Worm (Caenorhabditis elegans) whole organism, late embryonic: Measurements from ENCODE around the gene ceh-63.

Source experiments
- K02D7.2 ChIP-seq: sonication (generic microtip); optimal IDR thresholded peaks from 2 replicates; lab custom pipeline; 2017; ENCODE audit warnings: mild to moderate bottlenecking, missing genetic modification characterization, missing compliant biosample characterization
- ahr-1 ChIP-seq: sonication (generic microtip); optimal IDR thresholded peaks from 2 replicates; lab custom pipeline; 2016; ENCODE audit warnings: missing genetic modification characterization, missing compliant biosample characterization
- ceh-14 ChIP-seq: sonication (generic microtip); optimal IDR thresholded peaks from 2 replicates; lab custom pipeline; 2016; ENCODE audit warnings: missing genotype, missing genetic modification characterization, missing compliant biosample characterization
- ceh-22 ChIP-seq: sonication (generic microtip); optimal IDR thresholded peaks from 2 replicates; lab custom pipeline; 2017; ENCODE audit warnings: missing biosample characterization, missing genetic modification characterization
- ceh-31 ChIP-seq: sonication (generic microtip); optimal IDR thresholded peaks from 2 replicates; lab custom pipeline; 2016; ENCODE audit warnings: missing genetic modification characterization, missing compliant biosample characterization
- ceh-34 ChIP-seq: sonication (generic microtip); optimal IDR thresholded peaks from 2 replicates; lab custom pipeline; 2016; ENCODE audit warnings: mild to moderate bottlenecking, missing genetic modification characterization, missing compliant biosample characterization
- ceh-45 ChIP-seq: fragments of 200-800 bp; sonication (Bioruptor generic); IDR thresholded peaks from 2 replicates; pipeline ENCODE4 v1.3.6; 2022; ENCODE audit warnings: missing genetic modification reagents, missing genetic modification characterization, missing compliant biosample characterization
- ceh-9 ChIP-seq: sonication (generic microtip); optimal IDR thresholded peaks from 2 replicates; lab custom pipeline; 2016; ENCODE audit warnings: mild to moderate bottlenecking, missing genetic modification characterization, inconsistent platforms, missing compliant biosample characterization
- che-1 ChIP-seq: sonication (generic microtip); optimal IDR thresholded peaks from 2 replicates; lab custom pipeline; 2016; ENCODE audit warnings: mild to moderate bottlenecking, missing genetic modification characterization, missing compliant biosample characterization
- dmd-4 ChIP-seq: sonication (generic microtip); optimal IDR thresholded peaks from 2 replicates; lab custom pipeline; 2016; ENCODE audit warnings: borderline replicate concordance, missing genetic modification characterization, missing compliant biosample characterization
- elt-2 ChIP-seq: sonication (generic microtip); optimal IDR thresholded peaks from 2 replicates; lab custom pipeline; 2016; ENCODE audit warnings: missing genetic modification reagents, missing genetic modification characterization, missing compliant biosample characterization
- fax-1 ChIP-seq: sonication (generic microtip); optimal IDR thresholded peaks from 2 replicates; lab custom pipeline; 2016; ENCODE audit warnings: missing genotype, missing genetic modification characterization, missing compliant biosample characterization
- fkh-6 ChIP-seq: sonication (generic microtip); optimal IDR thresholded peaks from 2 replicates; lab custom pipeline; 2016; ENCODE audit warnings: missing genetic modification characterization, missing compliant biosample characterization
- gmeb-2 ChIP-seq: sonication (generic microtip); optimal IDR thresholded peaks from 2 replicates; lab custom pipeline; 2016; ENCODE audit warnings: missing genetic modification characterization, inconsistent platforms, missing compliant biosample characterization
- hlh-13 ChIP-seq: fragments of 200-800 bp; sonication (Bioruptor generic); optimal IDR thresholded peaks from 2 replicates; lab custom pipeline; 2018; ENCODE audit warnings: mild to moderate bottlenecking, missing genetic modification characterization, missing compliant biosample characterization
- hlh-30 ChIP-seq: sonication (generic microtip); optimal IDR thresholded peaks from 2 replicates; lab custom pipeline; 2017; ENCODE audit warnings: antibody characterized with exemption, missing genetic modification characterization, missing compliant biosample characterization; ENCODE audit not compliant: insufficient read depth
- hlh-6 ChIP-seq: sonication (generic microtip); optimal IDR thresholded peaks from 2 replicates; lab custom pipeline; 2016; ENCODE audit warnings: missing genotype, missing genetic modification characterization, missing compliant biosample characterization
- hlh-8 ChIP-seq: sonication (generic microtip); optimal IDR thresholded peaks from 2 replicates; lab custom pipeline; 2016; ENCODE audit warnings: missing genotype, missing genetic modification characterization, missing compliant biosample characterization
- lin-11 ChIP-seq: fragments of 200-800 bp; sonication (Bioruptor generic); optimal IDR thresholded peaks from 2 replicates; lab custom pipeline; 2018; ENCODE audit warnings: mild to moderate bottlenecking, missing genetic modification characterization, missing compliant biosample characterization
- madf-2 ChIP-seq: sonication (generic microtip); optimal IDR thresholded peaks from 2 replicates; lab custom pipeline; 2017; ENCODE audit warnings: missing genetic modification characterization, missing compliant biosample characterization
- nhr-232 ChIP-seq: sonication (generic microtip); optimal IDR thresholded peaks from 2 replicates; lab custom pipeline; 2016; ENCODE audit warnings: missing genetic modification characterization, missing compliant biosample characterization
- npax-4 ChIP-seq: sonication (generic microtip); optimal IDR thresholded peaks from 2 replicates; lab custom pipeline; 2016; ENCODE audit warnings: missing genetic modification characterization, missing compliant biosample characterization
- odd-2 ChIP-seq: sonication (generic microtip); optimal IDR thresholded peaks from 2 replicates; lab custom pipeline; 2017; ENCODE audit warnings: antibody characterized with exemption, mild to moderate bottlenecking, missing genetic modification characterization, missing compliant biosample characterization
- pag-3 ChIP-seq: sonication (generic microtip); optimal IDR thresholded peaks from 2 replicates; lab custom pipeline; 2016; ENCODE audit warnings: missing compliant biosample characterization, missing genetic modification characterization, borderline replicate concordance
- pax-1 ChIP-seq: fragments of 150-350 bp; optimal IDR thresholded peaks from 2 replicates; lab custom pipeline; 2014; ENCODE audit warnings: missing biosample characterization, missing genetic modification characterization
- pha-4 ChIP-seq: fragments of 150-350 bp; optimal IDR thresholded peaks from 2 replicates; lab custom pipeline; 2018; ENCODE audit warnings: missing biosample characterization, missing genetic modification reagents, missing genetic modification characterization
- pqm-1 ChIP-seq: sonication (generic microtip); optimal IDR thresholded peaks from 2 replicates; lab custom pipeline; 2016; ENCODE audit warnings: missing genetic modification characterization, missing compliant biosample characterization
- pros-1 ChIP-seq: fragments of 150-350 bp; optimal IDR thresholded peaks from 2 replicates; lab custom pipeline; 2014; ENCODE audit warnings: missing biosample characterization, missing genetic modification reagents, missing genetic modification characterization
- sdc-2 ChIP-seq: sonication (generic microtip); optimal IDR thresholded peaks from 2 replicates; lab custom pipeline; 2016; ENCODE audit warnings: missing genotype, missing genetic modification characterization, missing compliant biosample characterization
- syd-9 ChIP-seq: sonication (generic microtip); optimal IDR thresholded peaks from 2 replicates; lab custom pipeline; 2016; ENCODE audit warnings: mild to moderate bottlenecking, missing genetic modification characterization, moderate library complexity, missing compliant biosample characterization
- tbx-2 ChIP-seq: sonication (generic microtip); optimal IDR thresholded peaks from 2 replicates; lab custom pipeline; 2016; ENCODE audit warnings: missing genetic modification characterization, missing compliant biosample characterization
- tbx-7 ChIP-seq: sonication (generic microtip); optimal IDR thresholded peaks from 2 replicates; lab custom pipeline; 2016; ENCODE audit warnings: missing genotype, missing genetic modification characterization, missing compliant biosample characterization
- unc-3 ChIP-seq, 2 experiments: fragments of 200-800 bp in 1 of 2; sonication (Bioruptor generic) in 1 of 2; sonication (generic microtip) in 1 of 2; conservative IDR thresholded peaks in 1 of 2; optimal IDR thresholded peaks in 1 of 2; 2 replicates each; pipeline versions ENCODE4 v1.3.6 to Lab custom; 2016 to 2022; ENCODE audit warnings: missing compliant biosample characterization in 2 of 2, missing genetic modification characterization in 2 of 2, missing genetic modification reagents in 1 of 2
- unc-42 ChIP-seq: sonication (generic microtip); optimal IDR thresholded peaks from 2 replicates; lab custom pipeline; 2016; ENCODE audit warnings: missing genotype, missing genetic modification characterization, missing compliant biosample characterization
- unc-55 ChIP-seq: sonication (generic microtip); optimal IDR thresholded peaks from 2 replicates; lab custom pipeline; 2017; ENCODE audit warnings: missing biosample characterization, missing genetic modification reagents, missing genetic modification characterization
- unc-86 ChIP-seq: sonication (generic microtip); optimal IDR thresholded peaks from 2 replicates; lab custom pipeline; 2016; ENCODE audit warnings: missing genetic modification characterization, missing compliant biosample characterization

ceh-63 gene

DNA sequence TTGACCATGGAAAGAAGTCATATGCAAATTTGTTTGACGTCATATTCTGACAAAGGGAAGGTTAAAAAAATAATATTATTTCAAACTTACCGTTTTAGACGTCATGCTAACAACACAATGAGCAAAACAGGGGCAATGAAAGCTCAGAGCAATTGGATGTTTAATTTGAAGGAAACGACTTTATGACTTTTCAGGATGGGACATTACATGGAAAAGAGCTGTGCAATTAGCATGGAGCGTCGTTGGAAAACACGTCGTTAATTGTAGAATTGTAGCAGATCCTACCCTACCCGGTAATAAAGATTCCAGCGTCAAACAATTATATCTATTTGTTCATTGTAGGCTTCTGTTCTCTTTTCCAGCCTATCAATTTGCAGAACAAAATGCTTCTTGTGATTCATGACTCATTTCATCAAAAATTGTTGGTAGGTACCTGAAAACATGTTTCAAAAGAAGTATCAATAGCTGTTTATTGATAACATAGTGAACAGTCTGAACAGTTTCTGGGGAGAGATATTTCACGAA, at the start of gene ceh-63:
ceh-63 (minus strand) TSS at position 475 of the 525 bp plus-strand sequence.
- TF ChIP-seq hlh-30 = no peak
- no peak for TF ChIP-seq unc-86 (tag; lab: Kevin White, UChicago)
- TF ChIP-seq che-1 (tag; lab: Kevin White, UChicago) = no peak
- TF ChIP-seq syd-9 (tag; lab: Kevin White, UChicago) = no peak
- no peak for TF ChIP-seq pax-1 (tag; lab: Kevin White, UChicago)
- no peak for TF ChIP-seq elt-2 (tag; lab: Kevin White, UChicago)
- no peak for TF ChIP-seq lin-11 (tag; lab: Kevin White, UChicago)
- TF ChIP-seq dmd-4 (tag; lab: Kevin White, UChicago) = no peak
- no peak for TF ChIP-seq ceh-31
- no peak for TF ChIP-seq nhr-232 (tag; lab: Kevin White, UChicago)
- no peak for TF ChIP-seq madf-2 (tag; lab: Kevin White, UChicago)
- no peak for TF ChIP-seq ceh-14
- TF ChIP-seq ahr-1 (tag; lab: Kevin White, UChicago) = no peak

DNA sequence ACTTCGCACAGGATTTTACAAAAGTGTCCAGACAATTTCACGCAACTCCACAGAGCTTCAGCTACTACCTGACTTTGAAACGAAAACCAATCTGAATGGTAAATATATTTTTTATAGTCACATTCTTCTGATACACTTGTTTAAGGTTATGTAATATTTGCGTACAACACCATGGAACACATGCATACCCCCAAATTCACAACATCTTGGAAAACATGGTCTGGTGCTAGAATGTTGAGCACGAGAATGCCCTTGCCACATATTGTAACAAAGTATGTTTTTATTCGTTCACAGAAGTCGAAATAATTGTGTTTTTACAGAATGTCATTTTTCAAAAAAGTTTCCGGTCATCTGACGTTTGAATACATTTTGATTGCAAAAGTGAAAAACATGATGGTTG, 42.0 kb upstream of the ceh-63 start:
- TF ChIP-seq pros-1 (tag; lab: Kevin White, UChicago) (no peak), ceh-45 (GFP tag; lab: Robert Waterston, UW) (no peak), unc-3 (GFP tag; conservative IDR thresholded peaks at IDR 0.05; lab: Robert Waterston, UW) (no peak), unc-3 (tag; optimal IDR thresholded peaks at IDR 0.05; lab: Kevin White, UChicago) (no peak), tbx-7 (tag; lab: Kevin White, UChicago) (no peak), che-1 (tag; lab: Kevin White, UChicago) (no peak), fkh-6 (tag; lab: Kevin White, UChicago) (no peak), gmeb-2 (tag; lab: Kevin White, UChicago) (no peak), ceh-22 (tag; lab: Kevin White, UChicago) (no peak)

DNA sequence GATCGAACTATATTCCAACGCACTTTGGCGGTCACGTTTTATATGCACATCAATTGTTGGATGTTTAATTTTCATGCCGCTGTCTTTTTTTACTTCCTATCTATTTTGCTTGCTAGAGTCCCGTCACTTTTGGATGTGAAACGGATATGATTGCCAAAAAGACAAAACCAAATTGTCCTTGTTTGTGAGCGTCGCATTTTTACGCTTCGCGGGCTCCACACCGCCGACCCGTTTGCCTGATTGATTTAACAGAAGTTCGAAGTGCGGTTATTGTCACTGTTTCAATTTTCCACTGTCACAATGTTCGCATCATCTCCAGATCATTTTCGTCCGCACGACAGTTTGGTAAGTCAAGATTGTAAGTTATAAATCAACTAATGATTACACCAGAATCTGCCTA, 40.9 kb upstream of the ceh-63 start, which contains the start of gene C01C4.2:
C01C4.2 (plus strand) TSS at position 301 of the 400 bp plus-strand sequence.
- TF ChIP-seq K02D7.2 (tag; lab: Kevin White, UChicago) (no peak), npax-4 (tag; lab: Kevin White, UChicago) (no peak), pag-3 (tag; lab: Kevin White, UChicago) (no peak), ceh-22 (tag; lab: Kevin White, UChicago) (no peak), ceh-34 (tag; lab: Kevin White, UChicago) (no peak), ceh-45 (GFP tag; lab: Robert Waterston, UW) (no peak), odd-2 (no peak), che-1 (tag; lab: Kevin White, UChicago) (no peak), sdc-2 (tag; lab: Kevin White, UChicago) (no peak), ceh-9 (tag; lab: Kevin White, UChicago) (no peak), pqm-1 (tag; lab: Kevin White, UChicago) (no peak), lin-11 (tag; lab: Kevin White, UChicago) (no peak), nhr-232 (tag; lab: Kevin White, UChicago) (no peak), unc-55 (GFP tag; lab: Kevin White, UChicago) (no peak), hlh-6 (no peak), tbx-2 (tag; lab: Kevin White, UChicago) (no peak), fax-1 (tag; lab: Kevin White, UChicago) (no peak), unc-42 (tag; lab: Kevin White, UChicago) (no peak), pros-1 (tag; lab: Kevin White, UChicago) (no peak)
- TF ChIP-seq, all 69 proteins: peak for 0

DNA sequence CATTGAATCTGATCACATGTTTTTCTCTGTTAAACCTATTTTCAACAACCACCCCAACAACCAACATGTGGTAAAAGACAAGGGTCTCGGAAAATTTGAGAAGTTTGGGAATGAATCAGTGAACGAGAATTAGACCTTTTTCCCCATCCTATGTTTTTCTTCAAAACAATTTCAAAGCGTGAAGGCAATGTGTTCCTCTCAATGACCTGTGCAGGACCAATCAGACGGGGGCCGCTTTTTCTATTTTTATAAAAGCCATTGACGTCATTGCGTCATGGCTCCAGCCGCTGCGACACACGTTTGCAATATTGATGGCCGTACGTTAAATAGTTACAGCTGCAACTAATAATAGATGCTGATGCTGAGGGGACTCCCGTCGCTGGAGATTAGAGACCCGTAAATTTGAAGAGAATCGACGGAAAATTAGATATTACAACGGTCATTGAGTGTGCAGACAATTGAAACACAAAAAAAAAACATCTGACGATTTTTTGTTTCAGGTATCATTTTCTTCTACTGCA, 37.8 kb upstream of the ceh-63 start:
- TF ChIP-seq hlh-13 (GFP tag; lab: Kevin White, UChicago) (no peak), pha-4 (no peak), hlh-8 (tag; lab: Kevin White, UChicago) (peak; percentile 56), madf-2 (tag; lab: Kevin White, UChicago) (no peak)
